Worm (Caenorhabditis elegans) whole organism, L2 larva: ENCODE measurements around the gene mup-4.

ENCODE experiments used
- F13H6.1 ChIP-seq: sonication (generic microtip); optimal IDR thresholded peaks from 2 replicates; lab custom pipeline; 2016; ENCODE audit warnings: missing genetic modification characterization, missing compliant biosample characterization
- Y55F3AM.14 ChIP-seq: fragments of 200-800 bp; sonication (Bioruptor generic); optimal IDR thresholded peaks from 2 replicates; lab custom pipeline; 2018; ENCODE audit warnings: mild to moderate bottlenecking, missing genetic modification characterization, missing compliant biosample characterization
- ZK546.5 ChIP-seq: sonication (generic microtip); optimal IDR thresholded peaks from 2 replicates; lab custom pipeline; 2017; ENCODE audit warnings: missing biosample characterization, missing genetic modification characterization
- aly-2 ChIP-seq: fragments of 150-350 bp; optimal IDR thresholded peaks from 2 replicates; lab custom pipeline; 2014; ENCODE audit warnings: missing biosample characterization, missing genetic modification characterization
- ama-1 ChIP-seq: fragments of 150-350 bp; optimal IDR thresholded peaks from 2 replicates; lab custom pipeline; 2018; ENCODE audit warnings: inconsistent platforms
- blmp-1 ChIP-seq: sonication (generic microtip); optimal IDR thresholded peaks from 2 replicates; lab custom pipeline; 2017; ENCODE audit warnings: missing genetic modification characterization, mild to moderate bottlenecking, missing compliant biosample characterization, antibody characterized with exemption, moderate library complexity; ENCODE audit not compliant: insufficient read depth
- ceh-16 ChIP-seq: fragments of 150-350 bp; optimal IDR thresholded peaks from 2 replicates; lab custom pipeline; 2014; ENCODE audit warnings: missing biosample characterization, missing genetic modification characterization
- crh-2 ChIP-seq: sonication (generic microtip); optimal IDR thresholded peaks from 2 replicates; lab custom pipeline; 2017; ENCODE audit warnings: missing biosample characterization, missing genetic modification characterization
- dmd-4 ChIP-seq: sonication (generic microtip); optimal IDR thresholded peaks from 2 replicates; lab custom pipeline; 2017; ENCODE audit warnings: missing biosample characterization, missing genetic modification characterization
- egl-27 ChIP-seq: sonication (generic microtip); optimal IDR thresholded peaks from 3 replicates; lab custom pipeline; 2017; ENCODE audit warnings: missing biosample characterization, missing genetic modification reagents, missing genetic modification characterization
- elt-1 ChIP-seq: fragments of 150-350 bp; optimal IDR thresholded peaks from 2 replicates; lab custom pipeline; 2014; ENCODE audit warnings: missing biosample characterization, missing genetic modification characterization
- fos-1 ChIP-seq: fragments of 150-350 bp; optimal IDR thresholded peaks from 2 replicates; lab custom pipeline; 2014; ENCODE audit warnings: missing biosample characterization, missing genetic modification characterization
- gmeb-1 ChIP-seq: fragments of 150-350 bp; optimal IDR thresholded peaks from 2 replicates; lab custom pipeline; 2014; ENCODE audit warnings: missing biosample characterization, missing genetic modification characterization
- lin-11 ChIP-seq: fragments of 150-350 bp; sonication (generic microtip); optimal IDR thresholded peaks from 2 replicates; lab custom pipeline; 2014; ENCODE audit warnings: missing biosample characterization, missing genetic modification characterization, inconsistent platforms, mixed read lengths
- mab-5 ChIP-seq: fragments of 150-350 bp; optimal IDR thresholded peaks from 2 replicates; lab custom pipeline; 2014; ENCODE audit warnings: missing biosample characterization, missing genetic modification characterization
- mdl-1 ChIP-seq, 2 experiments: fragments of 150-350 bp in 1 of 2; sonication (generic microtip) in 1 of 2; optimal IDR thresholded peaks; 2 replicates each; lab custom pipeline; 2017; ENCODE audit warnings: missing biosample characterization in 2 of 2, missing genetic modification characterization in 2 of 2
- nhr-10 ChIP-seq: sonication (generic microtip); optimal IDR thresholded peaks from 2 replicates; lab custom pipeline; 2017; ENCODE audit warnings: missing biosample characterization, missing genetic modification characterization
- nhr-11 ChIP-seq: fragments of 150-350 bp; optimal IDR thresholded peaks from 2 replicates; lab custom pipeline; 2014; ENCODE audit warnings: missing biosample characterization, missing genetic modification characterization
- nhr-129 ChIP-seq: fragments of 150-350 bp; optimal IDR thresholded peaks from 2 replicates; lab custom pipeline; 2014; ENCODE audit warnings: missing biosample characterization, missing genetic modification characterization
- nhr-21 ChIP-seq: fragments of 150-350 bp; optimal IDR thresholded peaks from 2 replicates; lab custom pipeline; 2014; ENCODE audit warnings: missing biosample characterization, missing genetic modification characterization
- nhr-23 ChIP-seq: fragments of 150-350 bp; optimal IDR thresholded peaks from 2 replicates; lab custom pipeline; 2014; ENCODE audit warnings: missing biosample characterization, missing genetic modification reagents, missing genetic modification characterization
- nhr-25 ChIP-seq: fragments of 150-350 bp; sonication (generic microtip); optimal IDR thresholded peaks from 3 replicates; lab custom pipeline; 2014; ENCODE audit warnings: missing biosample characterization, missing genetic modification characterization
- nhr-6 ChIP-seq: fragments of 150-350 bp; optimal IDR thresholded peaks from 2 replicates; lab custom pipeline; 2014; ENCODE audit warnings: missing biosample characterization, missing genetic modification characterization
- peb-1 ChIP-seq: fragments of 150-350 bp; optimal IDR thresholded peaks from 2 replicates; lab custom pipeline; 2014; ENCODE audit warnings: missing biosample characterization, missing genetic modification characterization
- sem-4 ChIP-seq: fragments of 150-350 bp; optimal IDR thresholded peaks from 2 replicates; lab custom pipeline; 2014; ENCODE audit warnings: missing biosample characterization, missing genetic modification reagents, missing genetic modification characterization
- sma-3 ChIP-seq: sonication (generic microtip); optimal IDR thresholded peaks from 2 replicates; lab custom pipeline; 2016; ENCODE audit warnings: missing genetic modification reagents, missing genetic modification characterization, missing compliant biosample characterization
- sma-9 ChIP-seq, 2 experiments: fragments of 150-350 bp in 1 of 2; sonication (generic microtip) in 1 of 2; optimal IDR thresholded peaks; 2 replicates each; lab custom pipeline; 2014 to 2016; ENCODE audit warnings: missing genetic modification characterization in 2 of 2, mild to moderate bottlenecking in 1 of 2, missing biosample characterization in 1 of 2, missing compliant biosample characterization in 1 of 2, missing genetic modification reagents in 1 of 2, moderate library complexity in 1 of 2
- snpc-4 ChIP-seq: fragments of 150-350 bp; optimal IDR thresholded peaks from 2 replicates; lab custom pipeline; 2014; ENCODE audit warnings: missing biosample characterization, missing genetic modification characterization
- unc-39 ChIP-seq: fragments of 150-350 bp; optimal IDR thresholded peaks from 2 replicates; lab custom pipeline; 2014; ENCODE audit warnings: missing biosample characterization, missing genetic modification characterization
- unc-55 ChIP-seq: fragments of 150-350 bp; sonication (generic microtip); optimal IDR thresholded peaks from 3 replicates; lab custom pipeline; 2014; ENCODE audit warnings: missing biosample characterization, missing genetic modification reagents, missing genetic modification characterization
- unc-62 ChIP-seq: fragments of 150-350 bp; optimal IDR thresholded peaks from 2 replicates; lab custom pipeline; 2014; ENCODE audit warnings: missing biosample characterization, missing genetic modification reagents, missing genetic modification characterization
- ztf-11 ChIP-seq: sonication (generic microtip); optimal IDR thresholded peaks from 2 replicates; lab custom pipeline; 2017; ENCODE audit warnings: missing biosample characterization, missing genetic modification characterization
- ztf-4 ChIP-seq: fragments of 150-350 bp; optimal IDR thresholded peaks from 2 replicates; lab custom pipeline; 2014; ENCODE audit warnings: missing biosample characterization, missing genetic modification characterization

The mup-4 gene

DNA sequence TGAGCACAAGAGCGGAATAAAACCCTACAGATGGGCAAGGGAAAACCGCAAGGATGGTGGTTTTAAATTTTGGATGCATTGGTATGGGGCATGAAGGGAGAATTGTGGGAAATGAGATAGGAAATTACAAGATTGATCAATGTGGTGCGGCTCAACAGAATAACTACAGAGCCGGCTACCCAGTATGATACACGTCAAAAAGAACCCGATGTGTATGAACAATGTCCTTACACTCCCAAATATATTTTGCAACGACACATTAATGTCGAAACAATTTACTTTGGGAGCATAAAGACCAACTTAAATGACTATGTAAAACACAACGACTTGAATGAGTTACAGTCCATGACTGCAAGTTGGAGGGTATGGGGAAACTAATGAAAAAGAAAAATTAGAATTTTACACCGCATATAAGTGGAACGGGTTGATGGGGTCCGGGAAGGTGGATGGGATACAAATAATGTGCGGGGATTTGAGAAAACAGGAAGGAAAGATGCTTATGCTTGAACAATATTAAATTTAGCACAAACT, 6.8 kb upstream of the mup-4 start:
- TF ChIP-seq blmp-1 (tag; lab: Kevin White, UChicago) (no peak), mdl-1 (tag; optimal IDR thresholded peaks at IDR 0.05; lab: Kevin White, UChicago) (no peak), unc-62 (GFP tag; lab: Kevin White, UChicago) (no peak), crh-2 (tag; lab: Kevin White, UChicago) (no peak), fos-1 (tag; lab: Kevin White, UChicago) (no peak), gmeb-1 (tag; lab: Kevin White, UChicago) (no peak), ZK546.5 (tag; lab: Kevin White, UChicago) (no peak), F13H6.1 (no peak), lin-11 (tag; lab: Kevin White, UChicago) (no peak), elt-1 (tag; lab: Kevin White, UChicago) (no peak), sem-4 (tag; lab: Kevin White, UChicago) (no peak), nhr-10 (no peak), ceh-16 (no peak), Y55F3AM.14 (GFP tag; lab: Kevin White, UChicago) (no peak), nhr-25 (tag; lab: Kevin White, UChicago) (no peak), dmd-4 (tag; lab: Kevin White, UChicago) (no peak), ztf-11 (tag; lab: Kevin White, UChicago) (no peak)

DNA sequence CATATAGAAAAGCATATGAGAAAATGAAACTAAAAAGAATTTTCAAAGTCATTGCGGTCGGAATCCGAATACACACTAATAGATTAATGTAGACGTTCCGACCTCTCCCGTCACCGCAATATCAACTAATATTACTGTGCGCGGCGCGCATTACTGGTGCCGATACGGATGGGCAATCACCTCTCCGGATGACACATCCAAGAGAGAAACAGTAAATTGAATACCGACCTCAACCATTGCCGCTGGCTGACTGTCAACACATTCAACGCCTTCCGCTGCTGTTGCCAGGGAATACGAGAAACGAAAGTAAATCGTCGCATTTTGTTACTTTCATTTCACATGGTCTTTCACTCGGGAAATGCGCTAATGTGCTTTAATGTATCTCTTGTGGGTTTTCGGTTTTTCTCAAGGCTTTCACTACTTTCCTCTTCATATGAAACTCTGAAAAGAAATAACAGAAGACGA, 6.0 kb upstream of the mup-4 start:
- no peak for TF ChIP-seq nhr-23
- peak; percentile 53 for TF ChIP-seq blmp-1 (tag; lab: Kevin White, UChicago)
- no peak for TF ChIP-seq unc-62 (GFP tag; lab: Kevin White, UChicago)

DNA sequence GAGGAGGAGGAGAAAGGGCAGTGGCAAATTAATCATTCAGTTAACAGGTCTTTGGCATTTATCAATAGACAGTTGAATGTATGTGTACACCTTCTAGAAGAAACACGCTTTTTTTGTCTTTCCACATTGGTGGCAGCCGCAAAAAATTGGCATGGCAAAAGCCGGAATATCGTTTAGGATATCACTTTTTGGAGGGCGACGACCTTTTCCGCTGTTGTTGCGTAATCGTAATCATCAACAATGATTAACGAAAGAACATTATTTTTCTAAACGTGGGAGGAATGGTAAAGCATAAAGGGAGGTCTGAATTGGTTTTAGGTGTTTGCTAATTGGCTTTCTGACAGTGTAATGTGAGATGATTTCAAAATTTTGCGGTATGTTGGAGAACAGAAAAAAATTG, 3.0 kb upstream of the mup-4 start:
- TF ChIP-seq nhr-21 (tag; lab: Kevin White, UChicago), result peak; percentile 1
- TF ChIP-seq nhr-25 (tag; lab: Kevin White, UChicago), result no peak

DNA sequence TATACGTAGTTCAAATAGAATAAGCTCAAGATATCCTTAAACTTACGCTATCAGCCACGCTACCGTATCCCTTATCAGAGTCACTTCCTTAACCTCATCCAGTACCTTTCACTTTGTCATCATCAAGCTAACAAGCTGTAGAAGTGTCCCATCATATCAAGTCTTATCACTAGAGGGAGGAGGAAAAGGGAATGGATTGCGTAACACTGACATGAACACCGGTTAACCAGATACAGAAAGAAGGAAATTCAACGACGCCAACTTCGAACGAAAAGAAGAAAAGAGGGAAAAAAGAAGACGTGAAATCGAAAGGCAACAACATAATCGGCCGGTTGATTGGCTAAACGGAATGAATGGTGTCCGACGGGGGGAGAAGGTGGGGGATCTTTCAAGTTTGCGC, 1.2 kb upstream of the mup-4 start:
- TF ChIP-seq blmp-1 (tag; lab: Kevin White, UChicago) (peak; percentile 55), aly-2 (tag; lab: Kevin White, UChicago) (no peak), snpc-4 (tag; lab: Kevin White, UChicago) (no peak)

DNA sequence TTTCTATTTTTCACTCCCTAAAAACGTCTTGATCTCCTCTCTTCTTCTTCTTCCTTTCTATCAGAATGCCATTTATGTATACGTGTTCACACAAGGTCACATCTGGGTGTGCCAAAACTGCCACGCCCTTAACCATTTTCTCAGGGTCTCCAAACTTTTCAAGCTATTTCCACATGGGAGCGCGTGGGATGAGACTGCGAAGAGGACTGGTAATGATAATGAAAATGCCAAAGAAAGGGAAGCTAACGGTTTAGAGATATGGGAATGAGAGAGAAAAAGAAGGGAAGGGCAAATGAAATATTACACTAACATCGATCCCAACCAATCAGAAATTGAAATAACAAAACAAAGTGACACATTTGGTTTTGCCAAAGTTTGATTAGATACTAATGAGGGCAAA, 602 bp downstream of the mup-4 start:
- TF ChIP-seq unc-39 (no peak), nhr-11 (tag; lab: Kevin White, UChicago) (no peak), nhr-129 (tag; lab: Kevin White, UChicago) (peak; percentile 17), peb-1 (tag; lab: Kevin White, UChicago) (no peak), gmeb-1 (tag; lab: Kevin White, UChicago) (no peak), nhr-25 (tag; lab: Kevin White, UChicago) (peak; percentile 83), sma-9 (GFP tag; optimal IDR thresholded peaks at IDR 0.05; lab: Kevin White, UChicago) (peak; percentile 44), sma-9 (tag; optimal IDR thresholded peaks at IDR 0.05; lab: Kevin White, UChicago) (no peak), mab-5 (no peak), ceh-16 (no peak), blmp-1 (tag; lab: Kevin White, UChicago) (peak; percentile 86), egl-27 (tag; lab: Kevin White, UChicago) (peak; percentile 9), nhr-6 (peak; percentile 60), aly-2 (tag; lab: Kevin White, UChicago) (no peak), sma-3 (GFP tag; lab: Kevin White, UChicago) (peak; percentile 89), ama-1 (lab: Kevin White, UChicago) (no peak), nhr-21 (tag; lab: Kevin White, UChicago) (peak; percentile 47), unc-62 (GFP tag; lab: Kevin White, UChicago) (no peak), crh-2 (tag; lab: Kevin White, UChicago) (peak; percentile 57), fos-1 (tag; lab: Kevin White, UChicago) (peak; percentile 39), snpc-4 (tag; lab: Kevin White, UChicago) (no peak), unc-55 (GFP tag; lab: Kevin White, UChicago) (no peak), ztf-4 (no peak)
